Worm (Caenorhabditis elegans) whole organism, L1 larva: ENCODE measurements around the gene K04C2.5.

Experiments used
- C16A3.4 ChIP-seq: fragments of 150-350 bp; optimal IDR thresholded peaks from 2 replicates; lab custom pipeline; 2014; ENCODE audit warnings: missing biosample characterization, missing genetic modification characterization
- C34B4.2 ChIP-seq: sonication (generic microtip); optimal IDR thresholded peaks from 2 replicates; lab custom pipeline; 2017; ENCODE audit warnings: mild to moderate bottlenecking, missing genetic modification characterization, missing compliant biosample characterization
- F16B12.6 ChIP-seq: fragments of 150-350 bp; optimal IDR thresholded peaks from 2 replicates; lab custom pipeline; 2014; ENCODE audit warnings: missing biosample characterization, missing genetic modification characterization
- blmp-1 ChIP-seq: fragments of 150-350 bp; optimal IDR thresholded peaks from 2 replicates; lab custom pipeline; 2014; ENCODE audit warnings: missing biosample characterization, missing genetic modification characterization
- ceh-82 ChIP-seq, 3 experiments: fragments of 150-350 bp in 1 of 3; sonication (generic microtip) in 2 of 3; optimal IDR thresholded peaks; 2 replicates each; lab custom pipeline; 2014 to 2017; ENCODE audit warnings: missing biosample characterization in 3 of 3, missing genetic modification characterization in 3 of 3
- ceh-88 ChIP-seq: fragments of 200-800 bp; sonication (Bioruptor generic); IDR thresholded peaks from 2 replicates; pipeline ENCODE4 v1.3.6; 2022; ENCODE audit warnings: missing genetic modification characterization, missing compliant biosample characterization
- ceh-90 ChIP-seq: sonication (generic microtip); optimal IDR thresholded peaks from 2 replicates; lab custom pipeline; 2016; ENCODE audit warnings: missing genetic modification characterization, missing compliant biosample characterization
- ces-1 ChIP-seq: fragments of 150-350 bp; optimal IDR thresholded peaks from 2 replicates; lab custom pipeline; 2014; ENCODE audit warnings: missing biosample characterization, missing genetic modification reagents, missing genetic modification characterization
- dpl-1 ChIP-seq, 3 experiments: fragments of 150-350 bp in 2 of 3; sonication (generic microtip) in 1 of 3; optimal IDR thresholded peaks; 2 replicates each; lab custom pipeline; 2014 to 2017; ENCODE audit warnings: missing biosample characterization in 3 of 3, missing genetic modification characterization in 3 of 3, missing genetic modification reagents in 3 of 3
- efl-1 ChIP-seq, 4 experiments: fragments of 150-350 bp; optimal IDR thresholded peaks in 3 of 4; peaks in 1 of 4; 1 replicate in 1 of 4; 2 replicates in 3 of 4; lab custom pipeline; 2014; ENCODE audit warnings: missing biosample characterization in 2 of 4, missing genetic modification characterization in 2 of 4, missing genetic modification reagents in 2 of 4
- efl-3 ChIP-seq: fragments of 200-800 bp; sonication (Bioruptor generic); optimal IDR thresholded peaks from 2 replicates; lab custom pipeline; 2018; ENCODE audit warnings: mild to moderate bottlenecking, missing genetic modification characterization, missing compliant biosample characterization
- egl-13 ChIP-seq: sonication (generic microtip); optimal IDR thresholded peaks from 2 replicates; lab custom pipeline; 2016; ENCODE audit warnings: missing genotype, missing genetic modification reagents, missing genetic modification characterization, missing compliant biosample characterization
- elt-2 ChIP-seq: sonication (generic microtip); optimal IDR thresholded peaks from 2 replicates; lab custom pipeline; 2016; ENCODE audit warnings: missing genetic modification characterization, mild to moderate bottlenecking, inconsistent platforms, missing compliant biosample characterization, missing genetic modification reagents
- elt-3 ChIP-seq, 6 experiments: fragments of 150-350 bp in 1 of 6; sonication (generic microtip); optimal IDR thresholded peaks; 2 replicates each; lab custom pipeline; 2017 to 2018; ENCODE audit warnings: missing biosample characterization in 6 of 6, missing genetic modification characterization in 6 of 6, inconsistent platforms in 1 of 6
- fkh-4 ChIP-seq: sonication (generic microtip); optimal IDR thresholded peaks from 2 replicates; lab custom pipeline; 2016; ENCODE audit warnings: missing compliant biosample characterization, missing genetic modification characterization, borderline replicate concordance
- fkh-8 ChIP-seq: sonication (generic microtip); optimal IDR thresholded peaks from 2 replicates; lab custom pipeline; 2016; ENCODE audit warnings: mild to moderate bottlenecking, missing genetic modification characterization, missing compliant biosample characterization
- grh-1 ChIP-seq: fragments of 200-800 bp; sonication (Bioruptor generic); IDR thresholded peaks from 2 replicates; pipeline ENCODE4 v1.3.6; 2022; ENCODE audit warnings: missing genetic modification reagents, missing genetic modification characterization, missing compliant biosample characterization
- hlh-17 ChIP-seq: fragments of 200-800 bp; sonication (Bioruptor generic); optimal IDR thresholded peaks from 2 replicates; lab custom pipeline; 2018; ENCODE audit warnings: missing genetic modification characterization, mild to moderate bottlenecking, missing compliant biosample characterization, moderate library complexity, borderline replicate concordance
- hlh-4 ChIP-seq: sonication (generic microtip); optimal IDR thresholded peaks from 2 replicates; lab custom pipeline; 2016; ENCODE audit warnings: mild to moderate bottlenecking, missing genetic modification characterization, missing compliant biosample characterization
- isw-1 ChIP-seq: fragments of 200-800 bp; sonication (Bioruptor generic); IDR thresholded peaks from 2 replicates; pipeline ENCODE4 v1.3.6; 2022; ENCODE audit warnings: missing genetic modification characterization, missing compliant biosample characterization
- lin-14 ChIP-seq: fragments of 200-800 bp; sonication (Bioruptor generic); optimal IDR thresholded peaks from 2 replicates; lab custom pipeline; 2018; ENCODE audit warnings: mild to moderate bottlenecking, missing genetic modification characterization, moderate library complexity, missing compliant biosample characterization
- lin-15B ChIP-seq: fragments of 150-350 bp; sonication (generic microtip); optimal IDR thresholded peaks from 3 replicates; lab custom pipeline; 2014; ENCODE audit warnings: missing biosample characterization, missing genetic modification characterization
- lin-35 ChIP-seq, 2 experiments: fragments of 150-350 bp; optimal IDR thresholded peaks; 2 replicates each; lab custom pipeline; 2014; ENCODE audit warnings: missing biosample characterization in 2 of 2, missing genetic modification characterization in 2 of 2, missing genetic modification reagents in 2 of 2
- lir-3 ChIP-seq: sonication (generic microtip); optimal IDR thresholded peaks from 2 replicates; lab custom pipeline; 2016; ENCODE audit warnings: mild to moderate bottlenecking, missing genetic modification characterization, moderate library complexity, missing compliant biosample characterization; ENCODE audit not compliant: poor library complexity
- lsy-2 ChIP-seq, 2 experiments: fragments of 150-350 bp; optimal IDR thresholded peaks; 2 replicates each; lab custom pipeline; 2014; ENCODE audit warnings: missing biosample characterization in 2 of 2, missing genetic modification characterization in 2 of 2
- mab-9 ChIP-seq: fragments of 200-800 bp; sonication (Bioruptor generic); IDR thresholded peaks from 2 replicates; pipeline ENCODE4 v1.3.6; 2022; ENCODE audit warnings: missing genetic modification reagents, missing genetic modification characterization, missing compliant biosample characterization
- mep-1 ChIP-seq: fragments of 150-350 bp; optimal IDR thresholded peaks from 2 replicates; lab custom pipeline; 2014; ENCODE audit warnings: missing biosample characterization, missing genetic modification characterization
- nhr-11 ChIP-seq: fragments of 150-350 bp; optimal IDR thresholded peaks from 2 replicates; lab custom pipeline; 2014; ENCODE audit warnings: missing biosample characterization, missing genetic modification characterization
- nhr-19 ChIP-seq: fragments of 200-800 bp; sonication (Bioruptor generic); conservative IDR thresholded peaks from 2 replicates; pipeline ENCODE4 v1.3.6; 2022; ENCODE audit warnings: missing genetic modification characterization, missing compliant biosample characterization
- nhr-20 ChIP-seq: sonication (generic microtip); optimal IDR thresholded peaks from 2 replicates; lab custom pipeline; 2016; ENCODE audit warnings: mild to moderate bottlenecking, missing genetic modification characterization, missing compliant biosample characterization
- nhr-47 ChIP-seq: sonication (generic microtip); optimal IDR thresholded peaks from 2 replicates; lab custom pipeline; 2016; ENCODE audit warnings: mild to moderate bottlenecking, missing genetic modification characterization, moderate library complexity, missing compliant biosample characterization
- nhr-71 ChIP-seq: sonication (generic microtip); optimal IDR thresholded peaks from 2 replicates; lab custom pipeline; 2016; ENCODE audit warnings: mild to moderate bottlenecking, missing genetic modification characterization, moderate library complexity, missing compliant biosample characterization
- nhr-85 ChIP-seq: sonication (generic microtip); peaks from one replicate; lab custom pipeline; 2016; ENCODE audit warnings: missing genetic modification characterization, inconsistent platforms, missing compliant biosample characterization
- nhr-90 ChIP-seq: sonication (generic microtip); optimal IDR thresholded peaks from 2 replicates; lab custom pipeline; 2016; ENCODE audit warnings: mild to moderate bottlenecking, missing genetic modification characterization, missing compliant biosample characterization; ENCODE audit not compliant: poor library complexity
- snu-23 ChIP-seq: sonication (generic microtip); optimal IDR thresholded peaks from 2 replicates; lab custom pipeline; 2016; ENCODE audit warnings: missing genetic modification characterization, missing compliant biosample characterization
- sup-37 ChIP-seq: fragments of 200-800 bp; sonication (Bioruptor generic); optimal IDR thresholded peaks from 2 replicates; lab custom pipeline; 2018; ENCODE audit warnings: mild to moderate bottlenecking, missing genetic modification characterization, missing compliant biosample characterization
- unc-130 ChIP-seq: fragments of 150-350 bp; optimal IDR thresholded peaks from 2 replicates; lab custom pipeline; 2017; ENCODE audit warnings: missing biosample characterization, missing genetic modification characterization, inconsistent platforms
- unc-30 ChIP-seq: sonication (generic microtip); optimal IDR thresholded peaks from 2 replicates; lab custom pipeline; 2017; ENCODE audit warnings: missing biosample characterization, missing genetic modification characterization
- unc-62 ChIP-seq: fragments of 150-350 bp; optimal IDR thresholded peaks from 2 replicates; lab custom pipeline; 2014; ENCODE audit warnings: missing biosample characterization, missing genetic modification reagents, missing genetic modification characterization
- unc-98 ChIP-seq: fragments of 200-800 bp; sonication (Bioruptor generic); IDR thresholded peaks from 2 replicates; pipeline ENCODE4 v1.3.6; 2022; ENCODE audit warnings: missing genetic modification characterization, missing compliant biosample characterization
- xbp-1 ChIP-seq: sonication (generic microtip); optimal IDR thresholded peaks from 2 replicates; lab custom pipeline; 2016; ENCODE audit warnings: missing genetic modification characterization, missing compliant biosample characterization
- zip-4 ChIP-seq: fragments of 200-800 bp; sonication (Bioruptor generic); optimal IDR thresholded peaks from 2 replicates; lab custom pipeline; 2018; ENCODE audit warnings: mild to moderate bottlenecking, missing genetic modification characterization, moderate library complexity, missing compliant biosample characterization

K04C2.5 gene

ce11 chrIII:6869268-6869667 is 22.2 kb downstream of the K04C2.5 start, which contains the start of the genes cra-1 and kbp-1 (continued):
- no peak for TF ChIP-seq sup-37 (GFP tag; lab: Kevin White, UChicago)
- TF ChIP-seq C16A3.4 (tag; lab: Kevin White, UChicago): peak; percentile 53
- peak; percentile 81 to 91 (median 87) for TF ChIP-seq dpl-1 (GFP tag; optimal IDR thresholded peaks at IDR 0.05; lab: Kevin White, UChicago)
- no peak for TF ChIP-seq ceh-88 (GFP tag; lab: Robert Waterston, UW)
- TF ChIP-seq unc-130 (tag; lab: Kevin White, UChicago): peak; percentile 26
- no peak for TF ChIP-seq nhr-85 (tag; lab: Kevin White, UChicago)
- TF ChIP-seq egl-13 (tag; lab: Kevin White, UChicago): no peak
- TF ChIP-seq blmp-1 (tag; lab: Kevin White, UChicago): peak; percentile 50
- TF ChIP-seq F16B12.6 (tag; lab: Kevin White, UChicago): peak; percentile 7
- peak; percentile 55 for TF ChIP-seq mep-1
- TF ChIP-seq nhr-71 (tag; lab: Kevin White, UChicago): peak; percentile 56
- no peak for TF ChIP-seq unc-30 (tag; lab: Kevin White, UChicago)
- TF ChIP-seq hlh-4 (tag; lab: Kevin White, UChicago): no peak
- TF ChIP-seq unc-62 (GFP tag; lab: Kevin White, UChicago): no peak

ce11 chrIII:6863901-6864300 is 27.6 kb downstream of the K04C2.5 start, which contains the start of gene sma-3:
Gene sma-3 (minus strand): TSS chrIII:6863968.
- TF ChIP-seq elt-2 (tag; lab: Kevin White, UChicago): peak; percentile 10
- TF ChIP-seq efl-1 (optimal IDR thresholded peaks at IDR 0.05; lab: Kevin White, UChicago): no peak
- peak in 1 of 2 experiments; percentile 74 for TF ChIP-seq efl-1 (GFP tag; optimal IDR thresholded peaks at IDR 0.05 in 1 of 2; lab: Kevin White, UChicago)
- peak; percentile 7 for TF ChIP-seq mep-1
- no peak for TF ChIP-seq grh-1
- TF ChIP-seq blmp-1 (tag; lab: Kevin White, UChicago): peak; percentile 96
- TF ChIP-seq lin-14 (GFP tag; lab: Kevin White, UChicago): peak; percentile 64
- TF ChIP-seq lsy-2 (tag; optimal IDR thresholded peaks at IDR 0.05; lab: Kevin White, UChicago): peak in 1 of 2 experiments; percentile 16
- TF ChIP-seq lin-35 (GFP tag; optimal IDR thresholded peaks at IDR 0.05; lab: Kevin White, UChicago): peak in 1 of 2 experiments; percentile 22
- TF ChIP-seq snu-23: peak; percentile 3
- no peak for TF ChIP-seq xbp-1 (tag; lab: Kevin White, UChicago)
- TF ChIP-seq elt-3 (tag; optimal IDR thresholded peaks at IDR 0.05; lab: Kevin White, UChicago): peak in 3 of 6 experiments; percentile 18 to 81 (median 19)
- TF ChIP-seq lin-15B (tag; lab: Kevin White, UChicago): no peak

- TF ChIP-seq nhr-90: no peak
- TF ChIP-seq ceh-90 (tag; lab: Kevin White, UChicago): no peak
- TF ChIP-seq grh-1: no peak
- no peak for TF ChIP-seq sup-37 (GFP tag; lab: Kevin White, UChicago)
- TF ChIP-seq lir-3 (tag; lab: Kevin White, UChicago): no peak
- no peak for TF ChIP-seq isw-1
- TF ChIP-seq C34B4.2 (tag; lab: Kevin White, UChicago): no peak
- no peak for TF ChIP-seq mep-1
- no peak for TF ChIP-seq hlh-17
- no peak for TF ChIP-seq fkh-8 (tag; lab: Kevin White, UChicago)
- no peak for TF ChIP-seq efl-3 (GFP tag; lab: Kevin White, UChicago)
- TF ChIP-seq ceh-82 (tag; optimal IDR thresholded peaks at IDR 0.05; lab: Kevin White, UChicago): no peak
- TF ChIP-seq nhr-85 (tag; lab: Kevin White, UChicago): no peak
- no peak for TF ChIP-seq fkh-4
- TF ChIP-seq nhr-20: no peak
Measured at ce11 chrIII:6859482-6859881, 32.0 kb downstream of the K04C2.5 start, which contains the start of gene clec-158. Gene clec-158 (minus strand): TSS chrIII:6859582.

- no peak for TF ChIP-seq zip-4 (GFP tag; lab: Kevin White, UChicago)
- peak; percentile 42 for TF ChIP-seq C16A3.4 (tag; lab: Kevin White, UChicago)
- TF ChIP-seq lin-14 (GFP tag; lab: Kevin White, UChicago): peak; percentile 83
- TF ChIP-seq nhr-47 (tag; lab: Kevin White, UChicago): peak; percentile 5
- TF ChIP-seq lir-3 (tag; lab: Kevin White, UChicago): peak; percentile 11
- no peak for TF ChIP-seq nhr-11 (tag; lab: Kevin White, UChicago)
- TF ChIP-seq elt-2 (tag; lab: Kevin White, UChicago): peak; percentile 67
- peak; percentile 42 for TF ChIP-seq nhr-19 (GFP tag; lab: Robert Waterston, UW)
- no peak for TF ChIP-seq mab-9
- peak; percentile 78 for TF ChIP-seq snu-23
- TF ChIP-seq unc-130 (tag; lab: Kevin White, UChicago): peak; percentile 37
- TF ChIP-seq mep-1: peak; percentile 76
- TF ChIP-seq ceh-82 (tag; optimal IDR thresholded peaks at IDR 0.05; lab: Kevin White, UChicago): peak in 1 of 3 experiments; percentile 9
- no peak for TF ChIP-seq unc-98 (GFP tag; lab: Robert Waterston, UW)
- peak; percentile 80 for TF ChIP-seq nhr-85 (tag; lab: Kevin White, UChicago)
- TF ChIP-seq nhr-71 (tag; lab: Kevin White, UChicago): peak; percentile 70
- TF ChIP-seq lsy-2 (tag; optimal IDR thresholded peaks at IDR 0.05; lab: Kevin White, UChicago): peak; percentile 33 to 72
- peak; percentile 29 for TF ChIP-seq xbp-1 (tag; lab: Kevin White, UChicago)
- peak in 2 of 6 experiments; percentile 1 to 51 for TF ChIP-seq elt-3 (tag; optimal IDR thresholded peaks at IDR 0.05; lab: Kevin White, UChicago)
- peak; percentile 33 to 70 for TF ChIP-seq lin-35 (GFP tag; optimal IDR thresholded peaks at IDR 0.05; lab: Kevin White, UChicago)
- TF ChIP-seq ces-1 (GFP tag; lab: Kevin White, UChicago): no peak
- TF ChIP-seq nhr-20: peak; percentile 69
- TF ChIP-seq blmp-1 (tag; lab: Kevin White, UChicago): peak; percentile 92
Measured at ce11 chrIII:6857390-6857848, 34.0 kb downstream of the K04C2.5 start.
